Fruit fly (Drosophila melanogaster) whole organism, embryonic: Measurements from ENCODE around the gene SKIP.

Source experiments
- Bdp1 ChIP-seq: fragments of 200-800 bp; sonication (Bioruptor generic); optimal IDR thresholded peaks from 3 replicates; lab custom pipeline; 2016; ENCODE audit warnings: missing biosample characterization, missing genetic modification characterization
- Bteb2 ChIP-seq: fragments of 200-800 bp; sonication (Bioruptor generic); optimal IDR thresholded peaks from 2 replicates; lab custom pipeline; 2016; ENCODE audit warnings: missing biosample characterization, missing genetic modification characterization
- CG11398 ChIP-seq: fragments of 200-800 bp; sonication (Bioruptor generic); optimal IDR thresholded peaks from 2 replicates; lab custom pipeline; 2016; ENCODE audit warnings: missing biosample characterization, missing genetic modification characterization
- CG13123 ChIP-seq: fragments of 200-800 bp; sonication (Bioruptor generic); optimal IDR thresholded peaks from 2 replicates; lab custom pipeline; 2016; ENCODE audit warnings: missing biosample characterization, missing genetic modification characterization
- CG15514 ChIP-seq: fragments of 200-800 bp; sonication (Bioruptor generic); optimal IDR thresholded peaks from 3 replicates; lab custom pipeline; 2017; ENCODE audit warnings: missing biosample characterization, missing genetic modification characterization, mild to moderate bottlenecking, moderate library complexity, missing genetic modification reagents
- CG1603 ChIP-seq: fragments of 200-800 bp; sonication (Bioruptor generic); optimal IDR thresholded peaks from 2 replicates; lab custom pipeline; 2019; ENCODE audit warnings: missing biosample characterization, mild to moderate bottlenecking, missing genetic modification characterization, moderate library complexity
- CG16815 ChIP-seq: fragments of 200-800 bp; sonication (Bioruptor generic); optimal IDR thresholded peaks from 3 replicates; lab custom pipeline; 2017; ENCODE audit warnings: missing biosample characterization, mild to moderate bottlenecking, missing genetic modification characterization
- CG18476 ChIP-seq: fragments of 200-800 bp; sonication (Bioruptor generic); optimal IDR thresholded peaks from 2 replicates; lab custom pipeline; 2016; ENCODE audit warnings: missing biosample characterization, mild to moderate bottlenecking, missing genetic modification characterization
- CG2712 ChIP-seq: fragments of 200-800 bp; optimal IDR thresholded peaks from 3 replicates; lab custom pipeline; 2019; ENCODE audit warnings: missing biosample characterization, mild to moderate bottlenecking, missing genetic modification characterization, moderate library complexity
- CG30020 ChIP-seq: fragments of 200-800 bp; optimal IDR thresholded peaks from 2 replicates; lab custom pipeline; 2019; ENCODE audit warnings: missing biosample characterization, mild to moderate bottlenecking, missing genetic modification characterization, moderate library complexity
- CG33213 ChIP-seq: fragments of 200-800 bp; sonication (Bioruptor generic); optimal IDR thresholded peaks from 3 replicates; lab custom pipeline; 2016; ENCODE audit warnings: missing biosample characterization, missing genetic modification characterization
- CG3847 ChIP-seq: fragments of 200-800 bp; sonication (Bioruptor generic); IDR thresholded peaks from 2 replicates; pipeline ENCODE4 v1.3.6; 2022; ENCODE audit warnings: missing biosample characterization, missing genetic modification characterization
- CG3995 ChIP-seq: fragments of 200-800 bp; sonication (Bioruptor generic); optimal IDR thresholded peaks from 3 replicates; lab custom pipeline; 2016; ENCODE audit warnings: missing biosample characterization, missing genetic modification characterization
- CG4404 ChIP-seq: fragments of 200-800 bp; sonication (Bioruptor generic); IDR thresholded peaks from 2 replicates; pipeline ENCODE4 v1.3.6; 2022; ENCODE audit warnings: missing biosample characterization, missing genetic modification characterization
- CG4424 ChIP-seq: fragments of 200-800 bp; sonication (Bioruptor generic); optimal IDR thresholded peaks from 3 replicates; lab custom pipeline; 2016; ENCODE audit warnings: missing biosample characterization, missing genetic modification characterization
- CG6654 ChIP-seq: fragments of 200-800 bp; sonication (Bioruptor generic); optimal IDR thresholded peaks from 2 replicates; lab custom pipeline; 2017; ENCODE audit warnings: missing biosample characterization, mild to moderate bottlenecking, missing genetic modification characterization
- CG7271 ChIP-seq: fragments of 200-800 bp; sonication (Bioruptor generic); optimal IDR thresholded peaks from 2 replicates; lab custom pipeline; 2018; ENCODE audit warnings: missing biosample characterization, mild to moderate bottlenecking, missing genetic modification characterization, moderate library complexity
- CG7357 ChIP-seq: fragments of 200-800 bp; sonication (Bioruptor generic); IDR thresholded peaks from 3 replicates; pipeline ENCODE4 v1.3.6; 2022; ENCODE audit warnings: missing biosample characterization, missing genetic modification characterization
- CG7372 ChIP-seq: fragments of 200-800 bp; sonication (Bioruptor generic); IDR thresholded peaks from 2 replicates; pipeline ENCODE4 v1.3.6; 2022; ENCODE audit warnings: missing biosample characterization, missing genetic modification characterization
- CG8388 ChIP-seq: fragments of 200-800 bp; sonication (Bioruptor generic); optimal IDR thresholded peaks from 2 replicates; lab custom pipeline; 2019; ENCODE audit warnings: missing biosample characterization, mild to moderate bottlenecking, missing genetic modification characterization, moderate library complexity
- CTCF ChIP-seq: fragments of 200-800 bp; sonication (Bioruptor generic); optimal IDR thresholded peaks from 2 replicates; lab custom pipeline; 2017; ENCODE audit warnings: missing biosample characterization, mild to moderate bottlenecking, missing genetic modification characterization, moderate library complexity
- Camta ChIP-seq: fragments of 200-800 bp; sonication (Bioruptor generic); optimal IDR thresholded peaks from 2 replicates; lab custom pipeline; 2016; ENCODE audit warnings: missing biosample characterization, missing genetic modification characterization
- Doc2 ChIP-seq: fragments of 200-800 bp; sonication (Bioruptor generic); IDR thresholded peaks from 2 replicates; pipeline ENCODE4 v1.3.6; 2022; ENCODE audit warnings: missing biosample characterization, missing genetic modification characterization
- Jarid2 ChIP-seq: fragments of 200-800 bp; sonication (Bioruptor generic); optimal IDR thresholded peaks from 3 replicates; lab custom pipeline; 2017; ENCODE audit warnings: mild to moderate bottlenecking, missing biosample characterization, missing genetic modification reagents, missing genetic modification characterization
- MTF-1 ChIP-seq: fragments of 200-800 bp; sonication (Bioruptor generic); optimal IDR thresholded peaks from 2 replicates; lab custom pipeline; 2018; ENCODE audit warnings: missing biosample characterization, mild to moderate bottlenecking, missing genetic modification characterization, borderline replicate concordance
- Nf-YA ChIP-seq: fragments of 200-800 bp; sonication (Bioruptor generic); IDR thresholded peaks from 2 replicates; pipeline ENCODE4 v1.3.6; 2022; ENCODE audit warnings: missing biosample characterization, missing genetic modification characterization
- Scr ChIP-seq: fragments of 200-800 bp; sonication (Bioruptor generic); IDR thresholded peaks from 2 replicates; pipeline ENCODE4 v1.3.6; 2022; ENCODE audit warnings: missing biosample characterization, missing genetic modification characterization; ENCODE audit not compliant: partially characterized antibody
- TFAM ChIP-seq: fragments of 200-800 bp; sonication (Bioruptor generic); optimal IDR thresholded peaks from 2 replicates; lab custom pipeline; 2017; ENCODE audit warnings: missing biosample characterization, missing genetic modification characterization, inconsistent platforms
- Taf1 ChIP-seq: fragments of 200-800 bp; sonication (Bioruptor generic); IDR thresholded peaks from 2 replicates; pipeline ENCODE4 v1.3.6; 2022; ENCODE audit warnings: missing biosample characterization, missing genetic modification characterization
- al ChIP-seq: fragments of 200-800 bp; sonication (Bioruptor generic); IDR thresholded peaks from 2 replicates; pipeline ENCODE4 v1.3.6; 2022; ENCODE audit warnings: missing biosample characterization, missing genetic modification characterization
- ato ChIP-seq: fragments of 200-800 bp; sonication (Bioruptor generic); IDR thresholded peaks from 2 replicates; pipeline ENCODE4 v1.3.6; 2022; ENCODE audit warnings: missing biosample characterization, missing genetic modification characterization; ENCODE audit not compliant: partially characterized antibody
- bigmax ChIP-seq: fragments of 200-800 bp; sonication (Bioruptor generic); optimal IDR thresholded peaks from 2 replicates; lab custom pipeline; 2018; ENCODE audit warnings: missing biosample characterization, mild to moderate bottlenecking, missing genetic modification characterization
- cad ChIP-seq: fragments of >200 bp; optimal IDR thresholded peaks from 2 replicates; lab custom pipeline; 2017; ENCODE audit warnings: missing biosample characterization, missing genetic modification characterization
- croc ChIP-seq: fragments of 200-800 bp; sonication (Bioruptor generic); conservative IDR thresholded peaks from 3 replicates; pipeline ENCODE4 v1.3.6; 2022; ENCODE audit warnings: missing biosample characterization, missing genetic modification characterization
- dati ChIP-seq: fragments of 200-800 bp; sonication (Bioruptor generic); IDR thresholded peaks from 2 replicates; pipeline ENCODE4 v1.3.6; 2022; ENCODE audit warnings: missing biosample characterization, missing genetic modification characterization
- dimm ChIP-seq: fragments of 200-800 bp; sonication (Bioruptor generic); IDR thresholded peaks from 2 replicates; pipeline ENCODE4 v1.3.6; 2022; ENCODE audit warnings: missing biosample characterization, missing genetic modification characterization
- eyg ChIP-seq: fragments of 200-800 bp; sonication (Bioruptor generic); optimal IDR thresholded peaks from 3 replicates; lab custom pipeline; 2016; ENCODE audit warnings: missing biosample characterization, missing genetic modification characterization
- fd3F ChIP-seq: fragments of 200-800 bp; sonication (Bioruptor generic); optimal IDR thresholded peaks from 2 replicates; lab custom pipeline; 2018; ENCODE audit warnings: missing biosample characterization, mild to moderate bottlenecking, missing genetic modification characterization, moderate library complexity
- gfzf ChIP-seq: fragments of 200-800 bp; sonication (Bioruptor generic); optimal IDR thresholded peaks from 2 replicates; lab custom pipeline; 2016; ENCODE audit warnings: missing biosample characterization, mild to moderate bottlenecking, missing genetic modification characterization, moderate library complexity
- hb ChIP-seq: fragments of 200-800 bp; sonication (Bioruptor generic); IDR thresholded peaks from 3 replicates; pipeline ENCODE4 v1.3.6; 2022; ENCODE audit warnings: missing biosample characterization, missing genetic modification characterization; ENCODE audit not compliant: partially characterized antibody
- ind ChIP-seq: fragments of 200-800 bp; sonication (Bioruptor generic); optimal IDR thresholded peaks from 3 replicates; lab custom pipeline; 2016; ENCODE audit warnings: missing biosample characterization, missing genetic modification characterization
- nmo ChIP-seq: fragments of 200-800 bp; sonication (Bioruptor generic); optimal IDR thresholded peaks from 2 replicates; lab custom pipeline; 2018; ENCODE audit warnings: missing biosample characterization, mild to moderate bottlenecking, missing genetic modification characterization, moderate library complexity
- oc ChIP-seq: fragments of 200-800 bp; sonication (Bioruptor generic); optimal IDR thresholded peaks from 2 replicates; lab custom pipeline; 2018; ENCODE audit warnings: missing biosample characterization, mild to moderate bottlenecking, missing genetic modification characterization, moderate library complexity
- pb ChIP-seq: fragments of 200-800 bp; sonication (Bioruptor generic); optimal IDR thresholded peaks from 3 replicates; lab custom pipeline; 2016; ENCODE audit warnings: missing biosample characterization, missing genetic modification characterization
- ranshi ChIP-seq: fragments of 200-800 bp; sonication (Bioruptor generic); IDR thresholded peaks from 2 replicates; pipeline ENCODE4 v1.3.6; 2022; ENCODE audit warnings: missing biosample characterization, missing genetic modification characterization
- sqz ChIP-seq: fragments of 200-800 bp; sonication (Bioruptor generic); optimal IDR thresholded peaks from 3 replicates; lab custom pipeline; 2018; ENCODE audit warnings: missing biosample characterization, mild to moderate bottlenecking, missing genetic modification characterization
- trh ChIP-seq: fragments of 200-800 bp; sonication (Bioruptor generic); optimal IDR thresholded peaks from 2 replicates; lab custom pipeline; 2016; ENCODE audit warnings: missing biosample characterization, missing genetic modification characterization
- wdn ChIP-seq: fragments of 200-800 bp; sonication (Bioruptor generic); IDR thresholded peaks from 2 replicates; pipeline ENCODE4 v1.3.6; 2022; ENCODE audit warnings: missing biosample characterization, missing genetic modification characterization
- zfh1 ChIP-seq: fragments of 200-800 bp; sonication (Bioruptor generic); IDR thresholded peaks from 3 replicates; pipeline ENCODE4 v1.3.6; 2022; ENCODE audit warnings: missing biosample characterization, missing genetic modification characterization

The SKIP gene

dm6 chr3R:22145425-22146411 lies 12.1 kb downstream of the SKIP start (continued):
- TF ChIP-seq CG7271 (tag; lab: Kevin White, UChicago) = peak; percentile 2
- TF ChIP-seq trh (GFP tag; lab: Kevin White, UChicago) = peak; percentile 12
- TF ChIP-seq eyg (GFP tag; lab: Kevin White, UChicago) = peak; percentile 38
- TF ChIP-seq CG3847 (GFP tag; lab: Robert Waterston, UW) = peak; percentile 47; the same call in 1 of the 2 replicates
- peak; percentile 68 for TF ChIP-seq CG18476 (GFP tag; lab: Kevin White, UChicago)
- no peak for TF ChIP-seq fd3F (GFP tag; lab: Kevin White, UChicago)
- no peak for TF ChIP-seq Doc2 (GFP tag; lab: Robert Waterston, UW)
- peak; percentile 44 for TF ChIP-seq Bdp1 (GFP tag; lab: Kevin White, UChicago)
- no peak for TF ChIP-seq Scr (GFP tag; lab: Robert Waterston, UW)
- TF ChIP-seq CG4404 = peak; percentile 91
- peak; percentile 58; the same call in 1 of the 2 replicates for TF ChIP-seq dati (GFP tag; lab: Robert Waterston, UW)
- peak; percentile 9 for TF ChIP-seq Jarid2
- TF ChIP-seq Nf-YA = peak; percentile 73
- no peak for TF ChIP-seq bigmax (GFP tag; lab: Kevin White, UChicago)
- TF ChIP-seq oc = peak; percentile 53
- peak; percentile 96 for TF ChIP-seq zfh1
- TF ChIP-seq CG11398 (GFP tag; lab: Kevin White, UChicago) = peak; percentile 51
- TF ChIP-seq Bteb2 (GFP tag; lab: Kevin White, UChicago) = no peak
- peak; percentile 69 for TF ChIP-seq CG33213 (GFP tag; lab: Kevin White, UChicago)
- TF ChIP-seq CG4424 (GFP tag; lab: Kevin White, UChicago) = peak; percentile 76
- TF ChIP-seq pb (GFP tag; lab: Kevin White, UChicago) = peak; percentile 28
- peak; percentile 47 for TF ChIP-seq Camta (GFP tag; lab: Kevin White, UChicago)
- TF ChIP-seq wdn (GFP tag; lab: Robert Waterston, UW) = peak; percentile 23; the same call in 1 of the 2 replicates
- TF ChIP-seq CG13123 = peak; percentile 13
- TF ChIP-seq CG7372 (GFP tag; lab: Robert Waterston, UW) = peak; percentile 63
- TF ChIP-seq MTF-1 (GFP tag; lab: Kevin White, UChicago) = no peak
- TF ChIP-seq CG8388 (GFP tag; lab: Kevin White, UChicago) = peak; percentile 77
- peak; percentile 88 for TF ChIP-seq ind (GFP tag; lab: Kevin White, UChicago)
- TF ChIP-seq dimm (GFP tag; lab: Robert Waterston, UW) = peak; percentile 64
- TF ChIP-seq CG30020 (tag; lab: Kevin White, UChicago) = peak; percentile 12
- no peak for TF ChIP-seq al (GFP tag; lab: Robert Waterston, UW)
- no peak for TF ChIP-seq TFAM (GFP tag; lab: Kevin White, UChicago)
- TF ChIP-seq Taf1 (GFP tag; lab: Robert Waterston, UW) = no peak
- TF ChIP-seq ato (GFP tag; lab: Robert Waterston, UW) = no peak
- no peak for TF ChIP-seq CG15514
- TF ChIP-seq CTCF (GFP tag; lab: Kevin White, UChicago) = peak; percentile 32
- no peak for TF ChIP-seq hb (GFP tag; lab: Robert Waterston, UW)
- no peak for TF ChIP-seq gfzf (GFP tag; lab: Kevin White, UChicago)
- peak; percentile 82 for TF ChIP-seq croc (GFP tag; lab: Robert Waterston, UW)
- TF ChIP-seq CG1603 (tag; lab: Kevin White, UChicago) = peak; percentile 55
- TF ChIP-seq CG16815 (GFP tag; lab: Kevin White, UChicago) = peak; percentile 67
- peak; percentile 67 for TF ChIP-seq CG6654 (GFP tag; lab: Kevin White, UChicago)
- peak; percentile 85; the same call in 1 of the 2 replicates for TF ChIP-seq ranshi
- no peak for TF ChIP-seq cad (GFP tag; lab: Kevin White, UChicago)
- TF ChIP-seq sqz (GFP tag; lab: Kevin White, UChicago) = peak; percentile 84
- peak; percentile 94 for TF ChIP-seq CG2712 (tag; lab: Kevin White, UChicago)
- TF ChIP-seq CG3995 (GFP tag; lab: Kevin White, UChicago) = no peak
- TF ChIP-seq nmo (GFP tag; lab: Kevin White, UChicago) = peak; percentile 92
- peak; percentile 67; the same call in 2 of the 3 replicates for TF ChIP-seq CG7357 (GFP tag; lab: Robert Waterston, UW)
